Worm (Caenorhabditis elegans): ENCODE measurements around the gene B0280.2.

- TF ChIP-seq snpc-4 (GFP tag; optimal IDR thresholded peaks at IDR 0.05) (peak; percentile 37), snpc-4 (tag; optimal IDR thresholded peaks at IDR 0.05) (peak in 1 of 4 experiments; percentile 71), aptf-3 (GFP tag; IDR thresholded peaks at IDR 0.05) (0 out of 2 replicates have a peak, but pooled peaks have one; percentile 22), ceh-100 (GFP tag; IDR thresholded peaks at IDR 0.05) (peak; percentile 35), gei-17 (GFP tag; optimal IDR thresholded peaks at IDR 0.05) (no peak)
These were observed 22.5 kb upstream of the B0280.2 start for ce11 chrIII:7101814-7102477.

Data from whole organism, young adult.